Worm (Caenorhabditis elegans): ENCODE results near the gene str-48.

The str-48 gene

DNA sequence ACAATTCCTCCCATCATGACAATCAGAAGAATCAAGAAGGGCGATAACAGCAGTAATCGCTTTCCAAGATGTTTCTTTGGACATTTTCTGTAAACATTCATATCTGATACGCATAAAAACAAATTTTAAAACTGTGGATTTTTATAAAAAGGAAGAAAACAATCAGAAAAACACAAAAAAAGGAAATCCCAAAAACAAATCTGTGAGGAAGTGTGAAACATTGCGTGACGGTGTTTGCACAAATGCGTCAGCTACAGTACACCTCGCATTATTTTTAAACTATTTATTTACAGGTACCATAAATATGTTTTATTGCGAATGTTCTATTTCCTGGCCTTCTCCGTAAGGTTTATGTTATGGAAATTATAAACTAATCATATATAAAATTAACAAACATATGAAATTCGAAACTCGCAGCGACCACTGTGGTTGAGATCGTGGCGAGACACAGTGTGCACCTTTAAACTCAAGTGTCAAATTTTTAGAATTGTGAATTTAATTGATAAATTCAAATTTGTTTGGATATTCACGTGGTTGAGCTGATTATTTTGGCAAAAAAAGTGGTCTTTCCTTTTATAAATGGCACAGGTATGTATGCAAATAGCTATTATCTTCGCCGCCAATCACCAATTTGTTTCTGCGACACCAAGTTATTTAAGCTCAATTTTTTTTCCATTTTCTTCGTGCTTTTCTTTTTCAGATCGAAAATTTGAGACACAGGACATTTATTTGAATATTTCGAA lies at the start of gene str-48, which contains the start of gene C34D4.10:
TSS of gene str-48 (plus strand) at position 693 of the 743 bp plus-strand sequence.
TSS of gene C34D4.10 (minus strand) at position 101 of the 743 bp plus-strand sequence.
- TF ChIP-seq sea-2 (GFP tag; optimal IDR thresholded peaks at IDR 0.05) (no peak), nhr-77 (tag; optimal IDR thresholded peaks at IDR 0.05) (no peak), nhr-237 (tag; optimal IDR thresholded peaks at IDR 0.05) (no peak), fkh-2 (tag; optimal IDR thresholded peaks at IDR 0.05) (no peak), jun-1 (tag; optimal IDR thresholded peaks at IDR 0.05) (no peak), elt-2 (tag; optimal IDR thresholded peaks at IDR 0.05) (no peak), lin-15B (tag; optimal IDR thresholded peaks at IDR 0.05) (no peak), nhr-25 (tag; optimal IDR thresholded peaks at IDR 0.05) (no peak), nhr-43 (tag; optimal IDR thresholded peaks at IDR 0.05; ENCODE audit: poor library complexity, severe bottlenecking) (no peak), fkh-10 (GFP tag; optimal IDR thresholded peaks at IDR 0.05) (no peak), fos-1 (tag; optimal IDR thresholded peaks at IDR 0.05) (no peak), nfya-1 (tag; optimal IDR thresholded peaks at IDR 0.05; ENCODE audit: insufficient read depth) (no peak), mdl-1 (tag; optimal IDR thresholded peaks at IDR 0.05) (no peak)

- TF ChIP-seq skn-1 (tag; optimal IDR thresholded peaks at IDR 0.05) (no peak), ztf-11 (tag; optimal IDR thresholded peaks at IDR 0.05) (no peak), elt-3 (tag; optimal IDR thresholded peaks at IDR 0.05) (no peak), nhr-11 (tag; optimal IDR thresholded peaks at IDR 0.05) (no peak), lsy-12 (tag; optimal IDR thresholded peaks at IDR 0.05) (no peak), nhr-76 (tag; optimal IDR thresholded peaks at IDR 0.05) (no peak), nhr-43 (tag; optimal IDR thresholded peaks at IDR 0.05; ENCODE audit: poor library complexity, severe bottlenecking) (no peak), lin-39 (tag; optimal IDR thresholded peaks at IDR 0.05) (no peak), eor-1 (tag; optimal IDR thresholded peaks at IDR 0.05) (no peak), sea-2 (GFP tag; optimal IDR thresholded peaks at IDR 0.05) (no peak), unc-62 (GFP tag; optimal IDR thresholded peaks at IDR 0.05) (no peak), unc-39 (tag; optimal IDR thresholded peaks at IDR 0.05) (no peak), jun-1 (tag; optimal IDR thresholded peaks at IDR 0.05) (no peak), zag-1 (tag; optimal IDR thresholded peaks at IDR 0.05) (no peak), ZK546.5 (tag; optimal IDR thresholded peaks at IDR 0.05) (no peak), nhr-67 (tag; optimal IDR thresholded peaks at IDR 0.05) (no peak), R02D3.7 (tag; optimal IDR thresholded peaks at IDR 0.05) (no peak), tbx-2 (tag; optimal IDR thresholded peaks at IDR 0.05) (no peak), hmg-11 (tag; optimal IDR thresholded peaks at IDR 0.05) (no peak), nhr-25 (tag; optimal IDR thresholded peaks at IDR 0.05) (no peak)
Observed at ce11 chrIV:7072110-7072509, 49.7 kb upstream of the str-48 start, which contains the start of gene srg-48. Gene srg-48 (plus strand): TSS chrIV:7072410.

DNA sequence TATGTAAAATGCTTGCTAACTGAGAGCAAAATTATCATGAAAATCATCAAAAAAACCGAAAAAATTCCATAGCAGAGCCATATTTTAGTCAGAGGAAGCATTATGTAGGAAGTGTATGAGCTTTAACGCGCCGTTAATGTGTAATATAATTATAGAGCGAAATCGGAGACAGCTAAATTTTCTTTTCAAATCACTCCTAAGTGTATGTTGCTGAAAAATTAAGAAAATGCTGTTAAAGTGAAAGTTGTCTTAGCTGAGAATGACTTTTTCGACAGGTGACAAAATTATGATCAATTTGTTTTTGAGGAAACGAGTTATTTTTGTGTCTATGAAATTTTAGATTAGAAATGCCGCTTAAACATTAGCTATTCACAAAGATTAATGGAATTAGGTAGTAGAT lies 46.7 kb upstream of the str-48 start, which contains the start of gene srg-50:
TSS of gene srg-50 (minus strand) at position 101 of the 400 bp plus-strand sequence.
- TF ChIP-seq ama-1 (optimal IDR thresholded peaks at IDR 0.05) (no peak), mdl-1 (tag; optimal IDR thresholded peaks at IDR 0.05) (no peak), ceh-28 (tag; optimal IDR thresholded peaks at IDR 0.05) (no peak), nhr-25 (tag; optimal IDR thresholded peaks at IDR 0.05) (no peak), nhr-43 (tag; optimal IDR thresholded peaks at IDR 0.05; ENCODE audit: poor library complexity, severe bottlenecking) (no peak), snpc-4 (tag; optimal IDR thresholded peaks at IDR 0.05) (no peak), ceh-82 (tag; optimal IDR thresholded peaks at IDR 0.05) (no peak), ztf-11 (tag; optimal IDR thresholded peaks at IDR 0.05) (no peak), nhr-11 (tag; optimal IDR thresholded peaks at IDR 0.05) (no peak), jun-1 (tag; optimal IDR thresholded peaks at IDR 0.05) (no peak), daf-12 (tag; optimal IDR thresholded peaks at IDR 0.05) (no peak), lin-15B (tag; optimal IDR thresholded peaks at IDR 0.05) (no peak), elt-3 (tag; optimal IDR thresholded peaks at IDR 0.05) (no peak), ceh-9 (tag; optimal IDR thresholded peaks at IDR 0.05) (no peak), zag-1 (tag; optimal IDR thresholded peaks at IDR 0.05) (no peak), nfya-1 (tag; optimal IDR thresholded peaks at IDR 0.05; ENCODE audit: insufficient read depth) (no peak), hmg-11 (tag; optimal IDR thresholded peaks at IDR 0.05) (no peak), nhr-12 (tag; optimal IDR thresholded peaks at IDR 0.05) (no peak)

- TF ChIP-seq R02D3.7 (tag; optimal IDR thresholded peaks at IDR 0.05): no peak
- no peak for TF ChIP-seq nhr-12 (tag; optimal IDR thresholded peaks at IDR 0.05)
- TF ChIP-seq egl-5 (tag; optimal IDR thresholded peaks at IDR 0.05): no peak
- no peak for TF ChIP-seq pha-4 (tag; optimal IDR thresholded peaks at IDR 0.05)
- no peak for TF ChIP-seq ceh-28 (tag; optimal IDR thresholded peaks at IDR 0.05)
- TF ChIP-seq hmg-11 (tag; optimal IDR thresholded peaks at IDR 0.05): no peak
- no peak for TF ChIP-seq zag-1 (tag; optimal IDR thresholded peaks at IDR 0.05)
- TF ChIP-seq ceh-82 (tag; optimal IDR thresholded peaks at IDR 0.05): no peak
- no peak for TF ChIP-seq ceh-16 (tag; optimal IDR thresholded peaks at IDR 0.05)
- TF ChIP-seq aly-2 (tag; optimal IDR thresholded peaks at IDR 0.05): no peak
- no peak for TF ChIP-seq lin-39 (tag; optimal IDR thresholded peaks at IDR 0.05)
- TF ChIP-seq fkh-10 (GFP tag; optimal IDR thresholded peaks at IDR 0.05): no peak
- no peak for TF ChIP-seq nhr-25 (tag; optimal IDR thresholded peaks at IDR 0.05)
- TF ChIP-seq lsy-12 (tag; optimal IDR thresholded peaks at IDR 0.05): no peak
- no peak for TF ChIP-seq nhr-23 (tag; optimal IDR thresholded peaks at IDR 0.05)
- TF ChIP-seq snpc-4 (tag; optimal IDR thresholded peaks at IDR 0.05): no peak
- TF ChIP-seq nhr-67 (tag; optimal IDR thresholded peaks at IDR 0.05): no peak
- no peak for TF ChIP-seq jun-1 (tag; optimal IDR thresholded peaks at IDR 0.05)
- TF ChIP-seq egl-27 (tag; optimal IDR thresholded peaks at IDR 0.05): no peak
- TF ChIP-seq elt-3 (tag; optimal IDR thresholded peaks at IDR 0.05): no peak
Observed at ce11 chrIV:7081214-7081613, 40.6 kb upstream of the str-48 start, which contains the start of gene Y43B11AR.1. Gene Y43B11AR.1 (plus strand): TSS chrIV:7081514.

Measured in whole organism, L3 larva.